Fruit fly (Drosophila melanogaster): ENCODE data around the gene CG17734.

DNA sequence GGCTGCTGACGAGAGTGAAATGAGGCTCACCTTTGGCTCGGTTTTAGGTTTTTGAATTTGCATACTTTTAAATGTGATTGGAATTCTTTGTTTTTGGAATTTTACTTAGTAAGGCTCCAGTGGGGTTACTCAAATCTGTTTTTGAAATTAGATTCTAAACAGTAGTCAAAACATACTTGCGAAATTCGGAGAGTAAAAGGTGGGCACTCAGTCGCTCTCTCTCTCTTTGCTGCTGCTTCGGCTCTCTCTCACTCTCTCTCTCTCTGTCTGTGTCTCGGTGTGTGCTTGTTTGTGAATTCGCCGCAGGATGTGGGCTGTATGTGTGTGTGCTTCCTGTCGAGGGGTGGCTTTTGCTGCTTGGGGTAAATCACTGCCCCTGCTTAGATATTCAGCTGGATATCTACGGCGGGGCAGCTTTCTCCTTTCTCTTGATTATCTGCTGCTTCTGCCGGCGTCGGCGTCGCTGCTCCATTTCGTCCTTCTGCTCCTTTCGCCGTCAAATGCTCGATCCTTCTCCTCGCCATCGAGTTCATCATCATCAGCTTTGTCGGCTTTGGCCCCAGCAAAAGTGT, 10.7 kb upstream of the CG17734 start:
- TF ChIP-seq psq (GFP tag; optimal IDR thresholded peaks at IDR 0.05) (no peak), knrl (GFP tag; IDR thresholded peaks at IDR 0.05; ENCODE audit: partially characterized antibody) (no peak), C15 (GFP tag; IDR thresholded peaks at IDR 0.05) (no peak), CG2116 (GFP tag; optimal IDR thresholded peaks at IDR 0.05) (no peak), Camta (GFP tag; optimal IDR thresholded peaks at IDR 0.05) (no peak), gsb (GFP tag; IDR thresholded peaks at IDR 0.05) (no peak)
